Fruit fly (Drosophila melanogaster): ENCODE results near the gene Ir62a.

The Ir62a gene

DNA sequence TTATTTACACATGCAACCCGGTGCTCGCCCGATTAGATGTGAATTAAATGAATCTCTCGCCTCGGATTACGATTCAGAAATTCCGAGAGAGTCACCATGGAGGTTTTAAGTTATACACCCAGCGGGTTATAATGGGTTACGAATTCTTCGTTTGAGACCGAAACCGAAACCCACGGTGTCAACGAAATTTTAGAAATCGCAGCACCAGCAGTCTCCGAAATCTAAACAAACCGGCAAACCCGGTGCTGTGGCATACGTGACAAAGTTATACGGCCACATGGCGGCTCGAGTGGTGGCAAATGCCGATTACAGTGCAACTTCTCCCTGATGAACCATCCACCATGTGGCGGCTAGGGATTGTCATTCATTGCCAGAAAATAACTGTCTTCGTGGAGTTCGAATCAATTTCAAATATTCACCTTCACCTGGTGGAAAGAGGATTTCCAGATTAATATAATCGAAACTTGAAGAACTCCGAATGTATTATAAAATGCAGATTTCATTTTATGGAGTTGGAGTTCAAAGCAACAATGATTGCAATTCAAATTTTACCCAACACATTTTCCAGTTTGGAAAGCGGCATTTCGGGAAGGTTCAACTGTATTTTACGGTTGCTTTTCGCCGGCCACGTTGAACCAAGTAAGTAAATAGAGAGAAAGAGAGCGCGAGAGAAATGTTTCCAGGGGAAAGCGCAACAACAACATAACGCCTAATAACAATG lies 15.1 kb downstream of the Ir62a start (continued):
- 0 out of 2 replicates have a peak, but pooled peaks have one; percentile 32 for TF ChIP-seq sens-2 (GFP tag; IDR thresholded peaks at IDR 0.05)
- peak; percentile 79 for TF ChIP-seq lilli (GFP tag; optimal IDR thresholded peaks at IDR 0.05)
- no peak for TF ChIP-seq hb (GFP tag; IDR thresholded peaks at IDR 0.05; ENCODE audit: partially characterized antibody)
- TF ChIP-seq CoRest (tag; optimal IDR thresholded peaks at IDR 0.05), result peak; percentile 80
- TF ChIP-seq YL-1 (GFP tag; optimal IDR thresholded peaks at IDR 0.05), result peak; percentile 54
- TF ChIP-seq sd (tag; optimal IDR thresholded peaks at IDR 0.05), result peak; percentile 36
- peak; percentile 17 for TF ChIP-seq fd3F (GFP tag; optimal IDR thresholded peaks at IDR 0.05)
- no peak for TF ChIP-seq p53 (GFP tag; optimal IDR thresholded peaks at IDR 0.05)
- TF ChIP-seq ranshi (GFP tag; IDR thresholded peaks at IDR 0.05), result peak; percentile 53; the same call in 1 of the 2 replicates
- TF ChIP-seq da (GFP tag; optimal IDR thresholded peaks at IDR 0.05), result no peak
- peak; percentile 83 for TF ChIP-seq CG2678 (tag; optimal IDR thresholded peaks at IDR 0.05)
- peak; percentile 79 for TF ChIP-seq CG33557 (GFP tag; optimal IDR thresholded peaks at IDR 0.05)
- peak; percentile 50; the same call in 1 of the 2 replicates for TF ChIP-seq sob (GFP tag; IDR thresholded peaks at IDR 0.05)
- TF ChIP-seq tap (tag; optimal IDR thresholded peaks at IDR 0.05), result peak; percentile 68
- TF ChIP-seq nau (GFP tag; optimal IDR thresholded peaks at IDR 0.05), result no peak
- TF ChIP-seq CG7963 (GFP tag; IDR thresholded peaks at IDR 0.05; ENCODE audit: partially characterized antibody), result no peak
- TF ChIP-seq CG6654 (GFP tag; optimal IDR thresholded peaks at IDR 0.05), result peak; percentile 41
- no peak for TF ChIP-seq Scr (GFP tag; IDR thresholded peaks at IDR 0.05; ENCODE audit: partially characterized antibody)
- TF ChIP-seq Poxn (GFP tag; IDR thresholded peaks at IDR 0.05), result no peak
- TF ChIP-seq E2f1 (GFP tag; IDR thresholded peaks at IDR 0.05), result 0 out of 2 replicates have a peak, but pooled peaks have one; percentile 25
- peak; percentile 25 for TF ChIP-seq CTCF (GFP tag; optimal IDR thresholded peaks at IDR 0.05)
- TF ChIP-seq unpg (GFP tag; optimal IDR thresholded peaks at IDR 0.05), result peak; percentile 69
- TF ChIP-seq CG9876 (GFP tag; optimal IDR thresholded peaks at IDR 0.05), result peak; percentile 55
- peak; percentile 76 for TF ChIP-seq CG13424 (tag; optimal IDR thresholded peaks at IDR 0.05)
- no peak for TF ChIP-seq CG10321 (GFP tag; IDR thresholded peaks at IDR 0.05)
- TF ChIP-seq CG3163 (GFP tag; optimal IDR thresholded peaks at IDR 0.05), result peak; percentile 25
- TF ChIP-seq disco-r (GFP tag; optimal IDR thresholded peaks at IDR 0.05), result no peak
- TF ChIP-seq CG12659 (GFP tag; optimal IDR thresholded peaks at IDR 0.05), result peak; percentile 23
- peak; percentile 23 for TF ChIP-seq CG12104 (GFP tag; optimal IDR thresholded peaks at IDR 0.05)
- peak; percentile 7 for TF ChIP-seq Sry-δ (GFP tag; optimal IDR thresholded peaks at IDR 0.05)
- peak; percentile 47 for TF ChIP-seq Dek (tag; optimal IDR thresholded peaks at IDR 0.05)
- TF ChIP-seq Atf3 (GFP tag; optimal IDR thresholded peaks at IDR 0.05), result peak; percentile 32
- TF ChIP-seq sqz (GFP tag; optimal IDR thresholded peaks at IDR 0.05), result peak; percentile 31
- no peak for TF ChIP-seq br (optimal IDR thresholded peaks at IDR 0.05)
- peak; percentile 66 for TF ChIP-seq CG4404 (GFP tag; IDR thresholded peaks at IDR 0.05)
- no peak for TF ChIP-seq gce (GFP tag; IDR thresholded peaks at IDR 0.05)
- TF ChIP-seq CG4820 (GFP tag; optimal IDR thresholded peaks at IDR 0.05), result peak; percentile 53
- peak; percentile 58 for TF ChIP-seq CG15269 (tag; optimal IDR thresholded peaks at IDR 0.05)
- peak; percentile 78 for TF ChIP-seq ind (GFP tag; optimal IDR thresholded peaks at IDR 0.05)
- TF ChIP-seq Side (GFP tag; optimal IDR thresholded peaks at IDR 0.05), result peak; percentile 4
- no peak for TF ChIP-seq Hey (tag; optimal IDR thresholded peaks at IDR 0.05)
- peak; percentile 66 for TF ChIP-seq CG9817 (tag; optimal IDR thresholded peaks at IDR 0.05)
- peak; percentile 74 for TF ChIP-seq CG11723 (GFP tag; optimal IDR thresholded peaks at IDR 0.05)
- no peak for TF ChIP-seq cas (GFP tag; IDR thresholded peaks at IDR 0.05)
- TF ChIP-seq HHEX (GFP tag; optimal IDR thresholded peaks at IDR 0.05), result peak; percentile 53
- peak; percentile 76 for TF ChIP-seq org-1 (GFP tag; optimal IDR thresholded peaks at IDR 0.05)
- no peak for TF ChIP-seq HLH4C (GFP tag; IDR thresholded peaks at IDR 0.05; ENCODE audit: partially characterized antibody)
- no peak for TF ChIP-seq CG6791 (GFP tag; IDR thresholded peaks at IDR 0.05; ENCODE audit: partially characterized antibody)
- TF ChIP-seq CG2116 (GFP tag; optimal IDR thresholded peaks at IDR 0.05), result peak; percentile 34
- TF ChIP-seq ATbp (GFP tag; optimal IDR thresholded peaks at IDR 0.05), result peak; percentile 83
